Worm (Caenorhabditis elegans): ENCODE results near the gene srbc-32.

DNA sequence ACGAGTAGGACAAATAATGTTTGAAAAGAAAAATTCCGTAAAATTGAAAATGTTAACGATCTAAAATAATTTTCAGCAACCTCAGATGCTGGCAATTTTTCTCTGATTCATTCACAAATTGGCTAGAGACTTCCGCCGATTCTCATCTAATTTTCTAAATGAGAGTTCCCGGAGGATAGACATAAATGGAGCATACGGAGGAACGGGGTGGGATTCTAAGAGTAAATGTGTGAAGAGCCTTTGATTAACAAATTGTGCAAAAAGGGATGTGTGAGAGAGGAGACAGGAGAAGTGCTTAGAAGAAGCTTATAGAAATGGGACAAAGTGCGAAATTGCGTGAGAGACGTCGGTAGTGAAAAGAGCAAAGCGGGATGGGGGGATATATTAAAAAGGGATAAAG, 35.1 kb downstream of the srbc-32 start:
- TF ChIP-seq tbx-8 (GFP tag; optimal IDR thresholded peaks at IDR 0.05) = no peak
- TF ChIP-seq pha-4 (tag; optimal IDR thresholded peaks at IDR 0.05) = no peak
- TF ChIP-seq unc-62 (GFP tag; optimal IDR thresholded peaks at IDR 0.05) = no peak
- no peak for TF ChIP-seq ztf-11 (tag; optimal IDR thresholded peaks at IDR 0.05)
- TF ChIP-seq nhr-76 (tag; optimal IDR thresholded peaks at IDR 0.05) = no peak

All from whole organism, mixed stage, embryonic.